Worm (Caenorhabditis elegans) whole organism, L1 larva: Measurements from ENCODE around the gene srr-3.

Experiments
- C04F5.9 ChIP-seq: sonication (generic microtip); optimal IDR thresholded peaks from 2 replicates; lab custom pipeline; 2016; ENCODE audit warnings: missing genetic modification characterization, missing compliant biosample characterization
- C34B4.2 ChIP-seq: sonication (generic microtip); optimal IDR thresholded peaks from 2 replicates; lab custom pipeline; 2017; ENCODE audit warnings: mild to moderate bottlenecking, missing genetic modification characterization, missing compliant biosample characterization
- F16B12.6 ChIP-seq: fragments of 150-350 bp; optimal IDR thresholded peaks from 2 replicates; lab custom pipeline; 2014; ENCODE audit warnings: missing biosample characterization, missing genetic modification characterization
- blmp-1 ChIP-seq: fragments of 150-350 bp; optimal IDR thresholded peaks from 2 replicates; lab custom pipeline; 2014; ENCODE audit warnings: missing biosample characterization, missing genetic modification characterization
- ceh-8 ChIP-seq: fragments of 200-800 bp; sonication (Bioruptor generic); optimal IDR thresholded peaks from 2 replicates; lab custom pipeline; 2018; ENCODE audit warnings: mild to moderate bottlenecking, missing genetic modification characterization, moderate library complexity, missing compliant biosample characterization
- ceh-82 ChIP-seq, 3 experiments: fragments of 150-350 bp in 1 of 3; sonication (generic microtip) in 2 of 3; optimal IDR thresholded peaks; 2 replicates each; lab custom pipeline; 2014 to 2017; ENCODE audit warnings: missing biosample characterization in 3 of 3, missing genetic modification characterization in 3 of 3
- ceh-90 ChIP-seq: sonication (generic microtip); optimal IDR thresholded peaks from 2 replicates; lab custom pipeline; 2016; ENCODE audit warnings: missing genetic modification characterization, missing compliant biosample characterization
- ces-1 ChIP-seq: fragments of 150-350 bp; optimal IDR thresholded peaks from 2 replicates; lab custom pipeline; 2014; ENCODE audit warnings: missing biosample characterization, missing genetic modification reagents, missing genetic modification characterization
- dpl-1 ChIP-seq, 3 experiments: fragments of 150-350 bp in 2 of 3; sonication (generic microtip) in 1 of 3; optimal IDR thresholded peaks; 2 replicates each; lab custom pipeline; 2014 to 2017; ENCODE audit warnings: missing biosample characterization in 3 of 3, missing genetic modification characterization in 3 of 3, missing genetic modification reagents in 3 of 3
- dsc-1 ChIP-seq: sonication (generic microtip); optimal IDR thresholded peaks from 2 replicates; lab custom pipeline; 2016; ENCODE audit warnings: mild to moderate bottlenecking, missing genetic modification characterization, missing compliant biosample characterization
- efl-1 ChIP-seq, 4 experiments: fragments of 150-350 bp; optimal IDR thresholded peaks in 3 of 4; peaks in 1 of 4; 1 replicate in 1 of 4; 2 replicates in 3 of 4; lab custom pipeline; 2014; ENCODE audit warnings: missing biosample characterization in 2 of 4, missing genetic modification characterization in 2 of 4, missing genetic modification reagents in 2 of 4
- egl-13 ChIP-seq: sonication (generic microtip); optimal IDR thresholded peaks from 2 replicates; lab custom pipeline; 2016; ENCODE audit warnings: missing genotype, missing genetic modification reagents, missing genetic modification characterization, missing compliant biosample characterization
- elt-2 ChIP-seq: sonication (generic microtip); optimal IDR thresholded peaks from 2 replicates; lab custom pipeline; 2016; ENCODE audit warnings: missing genetic modification characterization, mild to moderate bottlenecking, inconsistent platforms, missing compliant biosample characterization, missing genetic modification reagents
- elt-3 ChIP-seq, 6 experiments: fragments of 150-350 bp in 1 of 6; sonication (generic microtip); optimal IDR thresholded peaks; 2 replicates each; lab custom pipeline; 2017 to 2018; ENCODE audit warnings: missing biosample characterization in 6 of 6, missing genetic modification characterization in 6 of 6, inconsistent platforms in 1 of 6
- fkh-10 ChIP-seq: sonication (generic microtip); optimal IDR thresholded peaks from 2 replicates; lab custom pipeline; 2017; ENCODE audit warnings: missing biosample characterization, missing genetic modification reagents, missing genetic modification characterization
- fkh-4 ChIP-seq: sonication (generic microtip); optimal IDR thresholded peaks from 2 replicates; lab custom pipeline; 2016; ENCODE audit warnings: missing compliant biosample characterization, missing genetic modification characterization, borderline replicate concordance
- hlh-4 ChIP-seq: sonication (generic microtip); optimal IDR thresholded peaks from 2 replicates; lab custom pipeline; 2016; ENCODE audit warnings: mild to moderate bottlenecking, missing genetic modification characterization, missing compliant biosample characterization
- hpl-2 ChIP-seq: fragments of 150-350 bp; optimal IDR thresholded peaks from 2 replicates; lab custom pipeline; 2014; ENCODE audit warnings: missing biosample characterization, missing genetic modification reagents, missing genetic modification characterization
- irx-1 ChIP-seq: sonication (generic microtip); optimal IDR thresholded peaks from 2 replicates; lab custom pipeline; 2016; ENCODE audit warnings: missing genetic modification characterization, missing compliant biosample characterization
- lin-13 ChIP-seq: fragments of 150-350 bp; optimal IDR thresholded peaks from 2 replicates; lab custom pipeline; 2014; ENCODE audit warnings: missing biosample characterization, missing genetic modification reagents, missing genetic modification characterization
- lin-14 ChIP-seq: fragments of 200-800 bp; sonication (Bioruptor generic); optimal IDR thresholded peaks from 2 replicates; lab custom pipeline; 2018; ENCODE audit warnings: mild to moderate bottlenecking, missing genetic modification characterization, moderate library complexity, missing compliant biosample characterization
- lin-15B ChIP-seq: fragments of 150-350 bp; sonication (generic microtip); optimal IDR thresholded peaks from 3 replicates; lab custom pipeline; 2014; ENCODE audit warnings: missing biosample characterization, missing genetic modification characterization
- lin-35 ChIP-seq, 2 experiments: fragments of 150-350 bp; optimal IDR thresholded peaks; 2 replicates each; lab custom pipeline; 2014; ENCODE audit warnings: missing biosample characterization in 2 of 2, missing genetic modification characterization in 2 of 2, missing genetic modification reagents in 2 of 2
- lir-3 ChIP-seq: sonication (generic microtip); optimal IDR thresholded peaks from 2 replicates; lab custom pipeline; 2016; ENCODE audit warnings: mild to moderate bottlenecking, missing genetic modification characterization, moderate library complexity, missing compliant biosample characterization; ENCODE audit not compliant: poor library complexity
- mep-1 ChIP-seq: fragments of 150-350 bp; optimal IDR thresholded peaks from 2 replicates; lab custom pipeline; 2014; ENCODE audit warnings: missing biosample characterization, missing genetic modification characterization
- nhr-11 ChIP-seq: fragments of 150-350 bp; optimal IDR thresholded peaks from 2 replicates; lab custom pipeline; 2014; ENCODE audit warnings: missing biosample characterization, missing genetic modification characterization
- nhr-19 ChIP-seq: fragments of 200-800 bp; sonication (Bioruptor generic); conservative IDR thresholded peaks from 2 replicates; pipeline ENCODE4 v1.3.6; 2022; ENCODE audit warnings: missing genetic modification characterization, missing compliant biosample characterization
- nhr-20 ChIP-seq: sonication (generic microtip); optimal IDR thresholded peaks from 2 replicates; lab custom pipeline; 2016; ENCODE audit warnings: mild to moderate bottlenecking, missing genetic modification characterization, missing compliant biosample characterization
- nhr-28 ChIP-seq: fragments of 150-350 bp; optimal IDR thresholded peaks from 2 replicates; lab custom pipeline; 2014; ENCODE audit warnings: missing biosample characterization, missing genetic modification characterization
- nhr-47 ChIP-seq: sonication (generic microtip); optimal IDR thresholded peaks from 2 replicates; lab custom pipeline; 2016; ENCODE audit warnings: mild to moderate bottlenecking, missing genetic modification characterization, moderate library complexity, missing compliant biosample characterization
- nhr-76 ChIP-seq: sonication (generic microtip); optimal IDR thresholded peaks from 2 replicates; lab custom pipeline; 2017; ENCODE audit warnings: missing biosample characterization, missing genetic modification characterization
- nhr-85 ChIP-seq: sonication (generic microtip); peaks from one replicate; lab custom pipeline; 2016; ENCODE audit warnings: missing genetic modification characterization, inconsistent platforms, missing compliant biosample characterization
- pag-3 ChIP-seq: sonication (generic microtip); optimal IDR thresholded peaks from 2 replicates; lab custom pipeline; 2017; ENCODE audit warnings: missing genetic modification characterization, mild to moderate bottlenecking, missing compliant biosample characterization, antibody characterized with exemption, borderline replicate concordance; ENCODE audit not compliant: insufficient read depth
- pqm-1 ChIP-seq: sonication (generic microtip); optimal IDR thresholded peaks from 3 replicates; lab custom pipeline; 2017; ENCODE audit warnings: missing biosample characterization, missing genetic modification characterization
- rnt-1 ChIP-seq: sonication (generic microtip); optimal IDR thresholded peaks from 2 replicates; lab custom pipeline; 2016; ENCODE audit warnings: mild to moderate bottlenecking, missing genetic modification characterization, moderate library complexity, missing compliant biosample characterization
- skn-1 ChIP-seq: fragments of 150-350 bp; optimal IDR thresholded peaks from 2 replicates; lab custom pipeline; 2014; ENCODE audit warnings: missing biosample characterization, missing genetic modification characterization
- snpc-4 ChIP-seq: fragments of 150-350 bp; optimal IDR thresholded peaks from 2 replicates; lab custom pipeline; 2014; ENCODE audit warnings: missing biosample characterization, missing genetic modification characterization
- snu-23 ChIP-seq: sonication (generic microtip); optimal IDR thresholded peaks from 2 replicates; lab custom pipeline; 2016; ENCODE audit warnings: missing genetic modification characterization, missing compliant biosample characterization
- sox-4 ChIP-seq: sonication (generic microtip); optimal IDR thresholded peaks from 2 replicates; lab custom pipeline; 2016; ENCODE audit warnings: missing genetic modification characterization, missing compliant biosample characterization
- sup-37 ChIP-seq: fragments of 200-800 bp; sonication (Bioruptor generic); optimal IDR thresholded peaks from 2 replicates; lab custom pipeline; 2018; ENCODE audit warnings: mild to moderate bottlenecking, missing genetic modification characterization, missing compliant biosample characterization
- swsn-7 ChIP-seq: sonication (generic microtip); optimal IDR thresholded peaks from 2 replicates; lab custom pipeline; 2016; ENCODE audit warnings: missing genetic modification characterization, missing compliant biosample characterization
- tbx-2 ChIP-seq: sonication (generic microtip); optimal IDR thresholded peaks from 2 replicates; lab custom pipeline; 2016; ENCODE audit warnings: missing genetic modification characterization, missing compliant biosample characterization
- tlp-1 ChIP-seq: fragments of 150-350 bp; optimal IDR thresholded peaks from 2 replicates; lab custom pipeline; 2014; ENCODE audit warnings: missing biosample characterization, missing genetic modification characterization
- unc-130 ChIP-seq: fragments of 150-350 bp; optimal IDR thresholded peaks from 2 replicates; lab custom pipeline; 2017; ENCODE audit warnings: missing biosample characterization, missing genetic modification characterization, inconsistent platforms
- unc-62 ChIP-seq: fragments of 150-350 bp; optimal IDR thresholded peaks from 2 replicates; lab custom pipeline; 2014; ENCODE audit warnings: missing biosample characterization, missing genetic modification reagents, missing genetic modification characterization
- unc-86 ChIP-seq: sonication (generic microtip); optimal IDR thresholded peaks from 2 replicates; lab custom pipeline; 2016; ENCODE audit warnings: missing genetic modification characterization, missing compliant biosample characterization
- xbp-1 ChIP-seq: sonication (generic microtip); optimal IDR thresholded peaks from 2 replicates; lab custom pipeline; 2016; ENCODE audit warnings: missing genetic modification characterization, missing compliant biosample characterization

srr-3 gene

ce11 chrV:16506650-16507049 is 1.9 kb downstream of the srr-3 start:
- TF ChIP-seq hpl-2 (GFP tag; lab: Kevin White, UChicago) (no peak), lin-14 (GFP tag; lab: Kevin White, UChicago) (peak; percentile 8), egl-13 (no peak), C34B4.2 (tag; lab: Kevin White, UChicago) (no peak)
- TF ChIP-seq, all 84 proteins: peak for 1

ce11 chrV:16505828-16506227 is 2.7 kb downstream of the srr-3 start, which contains the start of gene nhr-54:
Gene nhr-54 (minus strand): TSS chrV:16505928.
- TF ChIP-seq fkh-10 (GFP tag; lab: Kevin White, UChicago) (no peak), ceh-90 (no peak), fkh-4 (tag; lab: Kevin White, UChicago) (no peak), hlh-4 (tag; lab: Kevin White, UChicago) (no peak), sup-37 (GFP tag; lab: Kevin White, UChicago) (no peak), ceh-8 (GFP tag; lab: Kevin White, UChicago) (no peak), sox-4 (no peak), nhr-19 (GFP tag; lab: Robert Waterston, UW) (no peak), unc-62 (GFP tag; lab: Kevin White, UChicago) (no peak), C04F5.9 (no peak), pag-3 (tag; lab: Kevin White, UChicago) (no peak), pqm-1 (tag; lab: Kevin White, UChicago) (no peak), elt-2 (no peak), tlp-1 (no peak), nhr-85 (tag; lab: Kevin White, UChicago) (no peak), lir-3 (no peak), dsc-1 (no peak)

- TF ChIP-seq nhr-76 (tag; lab: Kevin White, UChicago): no peak
Observed at ce11 chrV:16503164-16503563, 5.4 kb downstream of the srr-3 start, which contains the start of gene F36D3.14. Gene F36D3.14 (minus strand): TSS chrV:16503264.

- TF ChIP-seq lin-35 (GFP tag; optimal IDR thresholded peaks at IDR 0.05; lab: Kevin White, UChicago) (peak; percentile 78 to 92), F16B12.6 (tag; lab: Kevin White, UChicago) (peak; percentile 84), lin-15B (peak; percentile 26), lin-13 (GFP tag; lab: Kevin White, UChicago) (peak; percentile 45), nhr-28 (tag; lab: Kevin White, UChicago) (no peak), elt-3 (tag; optimal IDR thresholded peaks at IDR 0.05; lab: Kevin White, UChicago) (no peak), irx-1 (tag; lab: Kevin White, UChicago) (no peak), unc-86 (tag; lab: Kevin White, UChicago) (peak; percentile 7), fkh-4 (tag; lab: Kevin White, UChicago) (no peak), blmp-1 (tag; lab: Kevin White, UChicago) (peak; percentile 71), mep-1 (tag; lab: Kevin White, UChicago) (peak; percentile 68), swsn-7 (tag; lab: Kevin White, UChicago) (peak; percentile 54), unc-130 (peak; percentile 59), ceh-82 (tag; optimal IDR thresholded peaks at IDR 0.05; lab: Kevin White, UChicago) (peak; percentile 17 to 49 (median 28)), skn-1 (tag; lab: Kevin White, UChicago) (peak; percentile 40), dpl-1 (GFP tag; optimal IDR thresholded peaks at IDR 0.05; lab: Kevin White, UChicago) (peak; percentile 83 to 90 (median 85)), xbp-1 (tag; lab: Kevin White, UChicago) (peak; percentile 39), snu-23 (GFP tag; lab: Kevin White, UChicago) (peak; percentile 64), ces-1 (GFP tag; lab: Kevin White, UChicago) (no peak), efl-1 (optimal IDR thresholded peaks at IDR 0.05; lab: Kevin White, UChicago) (peak; percentile 91 to 92), efl-1 (GFP tag; optimal IDR thresholded peaks at IDR 0.05 in 1 of 2; lab: Kevin White, UChicago) (peak; percentile 88 to 99), tbx-2 (tag; lab: Kevin White, UChicago) (peak; percentile 28), nhr-11 (tag; lab: Kevin White, UChicago) (no peak), nhr-76 (tag; lab: Kevin White, UChicago) (no peak), nhr-19 (GFP tag; lab: Robert Waterston, UW) (peak; percentile 26; the same call in 1 of the 2 replicates), rnt-1 (tag; lab: Kevin White, UChicago) (peak; percentile 63), nhr-47 (tag; lab: Kevin White, UChicago) (peak; percentile 58), snpc-4 (tag; lab: Kevin White, UChicago) (peak; percentile 38), pag-3 (tag; lab: Kevin White, UChicago) (no peak), nhr-20 (tag; lab: Kevin White, UChicago) (peak; percentile 22), dsc-1 (peak; percentile 15), sup-37 (GFP tag; lab: Kevin White, UChicago) (no peak)
Observed at ce11 chrV:16499006-16499405, 9.6 kb downstream of the srr-3 start, which contains the start of gene F36D3.1. Gene F36D3.1 (plus strand): TSS chrV:16499352.
